Fruit fly (Drosophila melanogaster) whole organism, embryonic: ENCODE measurements around the gene CG5445.

Experiments
- CG10366 ChIP-seq: fragments of 200-800 bp; sonication (Bioruptor generic); IDR thresholded peaks from 2 replicates; pipeline ENCODE4 v1.3.6; 2022; ENCODE audit warnings: missing biosample characterization, missing genetic modification characterization
- CG11695 ChIP-seq: fragments of 200-800 bp; sonication (Bioruptor generic); IDR thresholded peaks from 3 replicates; pipeline ENCODE4 v1.3.6; 2022; ENCODE audit warnings: missing biosample characterization, missing genetic modification characterization
- CG11696 ChIP-seq: fragments of 200-800 bp; sonication (Bioruptor generic); IDR thresholded peaks from 2 replicates; pipeline ENCODE4 v1.3.6; 2022; ENCODE audit warnings: missing biosample characterization, missing genetic modification characterization
- CG12071 ChIP-seq: fragments of 200-800 bp; sonication (Bioruptor generic); optimal IDR thresholded peaks from 3 replicates; lab custom pipeline; 2018; ENCODE audit warnings: missing biosample characterization, mild to moderate bottlenecking, missing genetic modification characterization
- CG12391 ChIP-seq: fragments of 200-800 bp; sonication (Bioruptor generic); optimal IDR thresholded peaks from 3 replicates; lab custom pipeline; 2018; ENCODE audit warnings: missing biosample characterization, mild to moderate bottlenecking, missing genetic modification characterization, moderate library complexity
- CG1603 ChIP-seq: fragments of 200-800 bp; sonication (Bioruptor generic); optimal IDR thresholded peaks from 2 replicates; lab custom pipeline; 2019; ENCODE audit warnings: missing biosample characterization, mild to moderate bottlenecking, missing genetic modification characterization, moderate library complexity
- CG17328 ChIP-seq: fragments of 200-800 bp; sonication (Bioruptor generic); IDR thresholded peaks from 2 replicates; pipeline ENCODE4 v1.3.6; 2022; ENCODE audit warnings: missing biosample characterization, missing genetic modification characterization
- CG17359 ChIP-seq: fragments of 200-800 bp; sonication (Bioruptor generic); optimal IDR thresholded peaks from 3 replicates; lab custom pipeline; 2018; ENCODE audit warnings: missing biosample characterization, mild to moderate bottlenecking, missing genetic modification characterization, moderate library complexity
- CG17829 ChIP-seq: fragments of 200-800 bp; optimal IDR thresholded peaks from 2 replicates; lab custom pipeline; 2019; ENCODE audit warnings: missing biosample characterization, mild to moderate bottlenecking, missing genetic modification characterization, moderate library complexity
- CG2202 ChIP-seq: fragments of 200-800 bp; sonication (Bioruptor generic); optimal IDR thresholded peaks from 2 replicates; lab custom pipeline; 2018; ENCODE audit warnings: missing biosample characterization, mild to moderate bottlenecking, missing genetic modification characterization
- CG2712 ChIP-seq: fragments of 200-800 bp; optimal IDR thresholded peaks from 3 replicates; lab custom pipeline; 2019; ENCODE audit warnings: missing biosample characterization, mild to moderate bottlenecking, missing genetic modification characterization, moderate library complexity
- CG34376 ChIP-seq: fragments of 200-800 bp; sonication (Bioruptor generic); optimal IDR thresholded peaks from 2 replicates; lab custom pipeline; 2018; ENCODE audit warnings: missing biosample characterization, mild to moderate bottlenecking, missing genetic modification characterization
- CG3726 ChIP-seq: fragments of 200-800 bp; sonication (Bioruptor generic); IDR thresholded peaks from 3 replicates; pipeline ENCODE4, ENCODE4 v1.3.6; 2022; ENCODE audit warnings: missing biosample characterization, missing genetic modification characterization
- CG6791 ChIP-seq: fragments of 200-800 bp; sonication (Bioruptor generic); IDR thresholded peaks from 3 replicates; pipeline ENCODE4 v1.3.6; 2022; ENCODE audit warnings: missing biosample characterization, missing genetic modification characterization; ENCODE audit not compliant: partially characterized antibody
- CG7839 ChIP-seq: fragments of 200-800 bp; sonication (Bioruptor generic); optimal IDR thresholded peaks from 3 replicates; lab custom pipeline; 2018; ENCODE audit warnings: missing biosample characterization, mild to moderate bottlenecking, missing genetic modification characterization, moderate library complexity
- CG8290 ChIP-seq, 3 experiments: fragments of 200-800 bp; sonication (Bioruptor generic); optimal IDR thresholded peaks; 2 replicates each; lab custom pipeline; 2016 to 2019; ENCODE audit warnings: missing biosample characterization in 3 of 3, missing genetic modification characterization in 3 of 3, mild to moderate bottlenecking in 2 of 3, moderate library complexity in 1 of 3
- D ChIP-seq, 2 experiments: fragments of 200-800 bp in 1 of 2; fragments of >200 bp in 1 of 2; sonication (Bioruptor generic) in 1 of 2; optimal IDR thresholded peaks; 2 replicates in 1 of 2; 3 replicates in 1 of 2; lab custom pipeline; 2017; ENCODE audit warnings: mild to moderate bottlenecking in 1 of 2, missing biosample characterization in 1 of 2, missing genetic modification characterization in 1 of 2, missing genetic modification reagents in 1 of 2
- Drgx ChIP-seq: fragments of 200-800 bp; sonication (Bioruptor generic); IDR thresholded peaks from 2 replicates; pipeline ENCODE4 v1.3.6; 2022; ENCODE audit warnings: missing biosample characterization, missing genetic modification characterization
- Fer3 ChIP-seq: fragments of 200-800 bp; sonication (Bioruptor generic); optimal IDR thresholded peaks from 2 replicates; lab custom pipeline; 2018; ENCODE audit warnings: missing biosample characterization, mild to moderate bottlenecking, missing genetic modification characterization, moderate library complexity
- HmgD ChIP-seq: fragments of 200-800 bp; sonication (Bioruptor generic); optimal IDR thresholded peaks from 3 replicates; lab custom pipeline; 2016; ENCODE audit warnings: missing biosample characterization, missing genetic modification characterization
- Hr51 ChIP-seq, 2 experiments: fragments of 200-800 bp; sonication (Bioruptor generic); optimal IDR thresholded peaks; 2 replicates in 1 of 2; 3 replicates in 1 of 2; lab custom pipeline; 2016 to 2018; ENCODE audit warnings: missing biosample characterization in 2 of 2, missing genetic modification characterization in 2 of 2, mild to moderate bottlenecking in 1 of 2, moderate library complexity in 1 of 2
- NfI ChIP-seq: fragments of 200-800 bp; sonication (Bioruptor generic); optimal IDR thresholded peaks from 3 replicates; lab custom pipeline; 2018; ENCODE audit warnings: missing biosample characterization, mild to moderate bottlenecking, missing genetic modification characterization, moderate library complexity
- Side ChIP-seq: fragments of 200-800 bp; sonication (Bioruptor generic); optimal IDR thresholded peaks from 2 replicates; lab custom pipeline; 2016; ENCODE audit warnings: missing biosample characterization, missing genetic modification characterization
- Sox102F ChIP-seq: fragments of 200-800 bp; sonication (Bioruptor generic); optimal IDR thresholded peaks from 2 replicates; lab custom pipeline; 2018; ENCODE audit warnings: missing biosample characterization, mild to moderate bottlenecking, missing genetic modification characterization, moderate library complexity
- Xbp1 ChIP-seq: fragments of 200-800 bp; sonication (Bioruptor generic); optimal IDR thresholded peaks from 3 replicates; lab custom pipeline; 2016; ENCODE audit warnings: missing biosample characterization, mild to moderate bottlenecking, missing genetic modification characterization
- Xrp1 ChIP-seq: fragments of 200-800 bp; sonication (Bioruptor generic); IDR thresholded peaks from 2 replicates; pipeline ENCODE4 v1.3.6; 2022; ENCODE audit warnings: missing biosample characterization, missing genetic modification characterization
- ara ChIP-seq: fragments of 200-800 bp; sonication (Bioruptor generic); IDR thresholded peaks from 2 replicates; pipeline ENCODE4 v1.3.6; 2022; ENCODE audit warnings: missing biosample characterization, missing genetic modification characterization
- bbx ChIP-seq: fragments of 200-800 bp; sonication (Bioruptor generic); IDR thresholded peaks from 2 replicates; pipeline ENCODE4 v1.3.6; 2022; ENCODE audit warnings: missing biosample characterization, missing genetic modification characterization; ENCODE audit not compliant: partially characterized antibody
- bsh ChIP-seq, 2 experiments: fragments of 200-800 bp; sonication (Bioruptor generic); optimal IDR thresholded peaks; 2 replicates each; lab custom pipeline; 2017 to 2018; ENCODE audit warnings: mild to moderate bottlenecking in 2 of 2, missing biosample characterization in 2 of 2, missing genetic modification characterization in 2 of 2, moderate library complexity in 1 of 2
- croc ChIP-seq: fragments of 200-800 bp; sonication (Bioruptor generic); conservative IDR thresholded peaks from 3 replicates; pipeline ENCODE4 v1.3.6; 2022; ENCODE audit warnings: missing biosample characterization, missing genetic modification characterization
- dmrt99B ChIP-seq: fragments of 200-800 bp; sonication (Bioruptor generic); optimal IDR thresholded peaks from 2 replicates; lab custom pipeline; 2018; ENCODE audit warnings: missing biosample characterization, mild to moderate bottlenecking, missing genetic modification characterization, moderate library complexity
- dpn ChIP-seq, 2 experiments: fragments of 200-800 bp; sonication (Bioruptor generic); optimal IDR thresholded peaks; 3 replicates each; lab custom pipeline; 2016; ENCODE audit warnings: missing biosample characterization in 2 of 2, missing genetic modification characterization in 2 of 2
- fd96Cb ChIP-seq: fragments of 200-800 bp; sonication (Bioruptor generic); optimal IDR thresholded peaks from 2 replicates; lab custom pipeline; 2018; ENCODE audit warnings: missing biosample characterization, mild to moderate bottlenecking, missing genetic modification characterization, moderate library complexity
- gcm ChIP-seq: fragments of 200-800 bp; sonication (Bioruptor generic); optimal IDR thresholded peaks from 2 replicates; lab custom pipeline; 2019; ENCODE audit warnings: missing biosample characterization, mild to moderate bottlenecking, missing genetic modification characterization, moderate library complexity
- gem ChIP-seq: fragments of 200-800 bp; sonication (Bioruptor generic); optimal IDR thresholded peaks from 2 replicates; lab custom pipeline; 2019; ENCODE audit warnings: missing biosample characterization, mild to moderate bottlenecking, missing genetic modification characterization, moderate library complexity
- hkb ChIP-seq, 2 experiments: fragments of 200-800 bp in 1 of 2; fragments of >200 bp in 1 of 2; sonication (Bioruptor generic) in 1 of 2; IDR thresholded peaks in 1 of 2; optimal IDR thresholded peaks in 1 of 2; 2 replicates each; pipeline versions ENCODE4 v1.3.6 to Lab custom; 2017 to 2022; ENCODE audit warnings: missing biosample characterization in 1 of 2, missing genetic modification characterization in 1 of 2
- mld ChIP-seq: fragments of 200-800 bp; sonication (Bioruptor generic); IDR thresholded peaks from 3 replicates; pipeline ENCODE4 v1.3.6; 2022; ENCODE audit warnings: missing biosample characterization, missing genetic modification characterization; ENCODE audit not compliant: partially characterized antibody
- nmo ChIP-seq: fragments of 200-800 bp; sonication (Bioruptor generic); optimal IDR thresholded peaks from 2 replicates; lab custom pipeline; 2018; ENCODE audit warnings: missing biosample characterization, mild to moderate bottlenecking, missing genetic modification characterization, moderate library complexity
- oc ChIP-seq: fragments of 200-800 bp; sonication (Bioruptor generic); optimal IDR thresholded peaks from 2 replicates; lab custom pipeline; 2018; ENCODE audit warnings: missing biosample characterization, mild to moderate bottlenecking, missing genetic modification characterization, moderate library complexity
- peb ChIP-seq: fragments of 200-800 bp; sonication (Bioruptor generic); IDR thresholded peaks from 2 replicates; pipeline ENCODE4 v1.3.6; 2022; ENCODE audit warnings: missing biosample characterization, missing genetic modification characterization
- prd ChIP-seq, 3 experiments: fragments of >200 bp in 2 of 3; fragments of 200-800 bp in 1 of 3; sonication (Bioruptor generic) in 1 of 3; optimal IDR thresholded peaks in 2 of 3; IDR thresholded peaks in 1 of 3; 2 replicates in 2 of 3; 3 replicates in 1 of 3; pipeline versions ENCODE4 v1.3.6 to Lab custom; 2017 to 2022; ENCODE audit warnings: missing biosample characterization in 1 of 3, missing genetic modification characterization in 1 of 3
- row ChIP-seq: fragments of 200-800 bp; sonication (Bioruptor generic); IDR thresholded peaks from 3 replicates; pipeline ENCODE4 v1.3.6; 2022; ENCODE audit warnings: missing biosample characterization, missing genetic modification characterization
- run ChIP-seq: fragments of 200-800 bp; sonication (Bioruptor generic); optimal IDR thresholded peaks from 3 replicates; lab custom pipeline; 2018; ENCODE audit warnings: missing biosample characterization, mild to moderate bottlenecking, missing genetic modification characterization
- twi ChIP-seq: fragments of 200-800 bp; optimal IDR thresholded peaks from 2 replicates; lab custom pipeline; 2019; ENCODE audit warnings: missing biosample characterization, mild to moderate bottlenecking, missing genetic modification characterization, moderate library complexity
- unpg ChIP-seq: fragments of 200-800 bp; sonication (Bioruptor generic); optimal IDR thresholded peaks from 3 replicates; lab custom pipeline; 2018; ENCODE audit warnings: missing biosample characterization, mild to moderate bottlenecking, missing genetic modification characterization, moderate library complexity

The CG5445 gene

dm6 chrX:17297924-17298591, 15.8 kb downstream of the CG5445 start (continued):
- TF ChIP-seq D (optimal IDR thresholded peaks at IDR 0.05; lab: Kevin White, UChicago): no peak
- TF ChIP-seq D (GFP tag; optimal IDR thresholded peaks at IDR 0.05; lab: Kevin White, UChicago): peak; percentile 28
- peak; percentile 30 for TF ChIP-seq CG12391 (tag; lab: Kevin White, UChicago)
- peak; percentile 21 for TF ChIP-seq HmgD
- TF ChIP-seq gem: peak; percentile 55
- TF ChIP-seq CG17359 (tag; lab: Kevin White, UChicago): peak; percentile 45
- TF ChIP-seq CG8290 (GFP tag; optimal IDR thresholded peaks at IDR 0.05; lab: Kevin White, UChicago): no peak
- peak in 1 of 2 experiments; percentile 44 for TF ChIP-seq CG8290 (tag; optimal IDR thresholded peaks at IDR 0.05; lab: Kevin White, UChicago)
- peak; percentile 24; the same call in 1 of the 3 replicates for TF ChIP-seq row (GFP tag; lab: Robert Waterston, UW)
- peak; percentile 37; the same call in 1 of the 2 replicates for TF ChIP-seq Xrp1
- peak; percentile 19 for TF ChIP-seq fd96Cb (tag; lab: Kevin White, UChicago)
- no peak for TF ChIP-seq hkb (optimal IDR thresholded peaks at IDR 0.05; lab: Kevin White, UChicago)
- TF ChIP-seq hkb (GFP tag; IDR thresholded peaks at IDR 0.05; lab: Robert Waterston, UW): no peak
- TF ChIP-seq Sox102F (GFP tag; lab: Kevin White, UChicago): peak; percentile 69
- peak; percentile 17 for TF ChIP-seq CG17829 (tag; lab: Kevin White, UChicago)
- peak; percentile 15; the same call in 1 of the 3 replicates for TF ChIP-seq croc (GFP tag; lab: Robert Waterston, UW)
- no peak for TF ChIP-seq prd (optimal IDR thresholded peaks at IDR 0.05; lab: Kevin White, UChicago)
- TF ChIP-seq prd (GFP tag; IDR thresholded peaks at IDR 0.05; lab: Robert Waterston, UW): peak; percentile 28; the same call in 1 of the 3 replicates
- TF ChIP-seq peb (GFP tag; lab: Robert Waterston, UW): no peak
- TF ChIP-seq Drgx: peak; percentile 72
- TF ChIP-seq CG3726 (GFP tag; lab: Robert Waterston, UW): no peak
- peak; percentile 81 for TF ChIP-seq oc (tag; lab: Kevin White, UChicago)
- TF ChIP-seq Hr51 (GFP tag; optimal IDR thresholded peaks at IDR 0.05; lab: Kevin White, UChicago): peak in 1 of 2 experiments; percentile 44
- peak; percentile 52 for TF ChIP-seq dmrt99B (tag; lab: Kevin White, UChicago)
- no peak for TF ChIP-seq CG2202 (tag; lab: Kevin White, UChicago)
- peak; percentile 70 for TF ChIP-seq gcm (GFP tag; lab: Kevin White, UChicago)
- peak; percentile 53; the same call in 1 of the 2 replicates for TF ChIP-seq CG17328 (GFP tag; lab: Robert Waterston, UW)
- no peak for TF ChIP-seq Side (GFP tag; lab: Kevin White, UChicago)
- no peak; the same call in 1 of the 2 replicates for TF ChIP-seq bbx (GFP tag; lab: Robert Waterston, UW)
- TF ChIP-seq nmo (GFP tag; lab: Kevin White, UChicago): peak; percentile 27
- no peak for TF ChIP-seq CG34376 (GFP tag; lab: Kevin White, UChicago)
- no peak for TF ChIP-seq run (tag; lab: Kevin White, UChicago)
- TF ChIP-seq dpn (GFP tag; optimal IDR thresholded peaks at IDR 0.05; lab: Kevin White, UChicago): peak in 1 of 2 experiments; percentile 44
- no peak for TF ChIP-seq NfI (GFP tag; lab: Kevin White, UChicago)
- TF ChIP-seq Xbp1 (GFP tag; lab: Kevin White, UChicago): peak; percentile 2
- TF ChIP-seq CG6791 (GFP tag; lab: Robert Waterston, UW): 0 out of 3 replicates have a peak, but pooled peaks have one; percentile 41
- TF ChIP-seq Fer3 (tag; lab: Kevin White, UChicago): no peak
- peak; percentile 28; the same call in 1 of the 3 replicates for TF ChIP-seq CG11695 (GFP tag; lab: Robert Waterston, UW)
- peak; percentile 37; the same call in 1 of the 2 replicates for TF ChIP-seq ara (GFP tag; lab: Robert Waterston, UW)
- 0 out of 2 replicates have a peak, but pooled peaks have one; percentile 34 for TF ChIP-seq CG10366
- TF ChIP-seq twi (tag; lab: Kevin White, UChicago): peak; percentile 38
- TF ChIP-seq CG2712: peak; percentile 9
- TF ChIP-seq CG12071 (GFP tag; lab: Kevin White, UChicago): peak; percentile 31
- no peak for TF ChIP-seq mld (GFP tag; lab: Robert Waterston, UW)
- peak; percentile 69 for TF ChIP-seq CG1603 (tag; lab: Kevin White, UChicago)
- peak; percentile 49 for TF ChIP-seq unpg
- peak; percentile 70 for TF ChIP-seq CG11696 (GFP tag; lab: Robert Waterston, UW)
- peak in 1 of 2 experiments; percentile 72 for TF ChIP-seq bsh (GFP tag; optimal IDR thresholded peaks at IDR 0.05; lab: Kevin White, UChicago)
- TF ChIP-seq CG7839 (tag; lab: Kevin White, UChicago): peak; percentile 14
